Fruit fly (Drosophila melanogaster) whole organism, embryonic: ENCODE measurements around the gene Ada1-1.

Source experiments
- B-H1 ChIP-seq: fragments of 200-800 bp; sonication (Bioruptor generic); IDR thresholded peaks from 3 replicates; pipeline ENCODE4 v1.3.6; 2022; ENCODE audit warnings: missing biosample characterization, missing genetic modification characterization
- Bdp1 ChIP-seq: fragments of 200-800 bp; sonication (Bioruptor generic); optimal IDR thresholded peaks from 3 replicates; lab custom pipeline; 2016; ENCODE audit warnings: missing biosample characterization, missing genetic modification characterization
- Bteb2 ChIP-seq: fragments of 200-800 bp; sonication (Bioruptor generic); optimal IDR thresholded peaks from 2 replicates; lab custom pipeline; 2016; ENCODE audit warnings: missing biosample characterization, missing genetic modification characterization
- CG10147 ChIP-seq: fragments of 200-800 bp; sonication (Bioruptor generic); optimal IDR thresholded peaks from 2 replicates; lab custom pipeline; 2019; ENCODE audit warnings: missing biosample characterization, mild to moderate bottlenecking, missing genetic modification characterization, moderate library complexity
- CG10267 ChIP-seq: fragments of 200-800 bp; sonication (Bioruptor generic); optimal IDR thresholded peaks from 2 replicates; lab custom pipeline; 2018; ENCODE audit warnings: missing biosample characterization, mild to moderate bottlenecking, missing genetic modification characterization, moderate library complexity
- CG11093 ChIP-seq: fragments of 200-800 bp; sonication (Bioruptor generic); IDR thresholded peaks from 3 replicates; pipeline ENCODE4 v1.3.6; 2022; ENCODE audit warnings: missing biosample characterization, missing genetic modification characterization
- CG14441 ChIP-seq: fragments of 200-800 bp; sonication (Bioruptor generic); IDR thresholded peaks from 2 replicates; pipeline ENCODE4 v1.3.6; 2022; ENCODE audit warnings: missing biosample characterization, missing genetic modification characterization
- CG14710 ChIP-seq: fragments of 200-800 bp; sonication (Bioruptor generic); optimal IDR thresholded peaks from 3 replicates; lab custom pipeline; 2019; ENCODE audit warnings: missing biosample characterization, mild to moderate bottlenecking, missing genetic modification characterization, moderate library complexity
- CG17612 ChIP-seq: fragments of 200-800 bp; sonication (Bioruptor generic); IDR thresholded peaks from 2 replicates; pipeline ENCODE4 v1.3.6; 2022; ENCODE audit warnings: missing biosample characterization, missing genetic modification characterization
- CG2116 ChIP-seq: fragments of 200-800 bp; sonication (Bioruptor generic); optimal IDR thresholded peaks from 3 replicates; lab custom pipeline; 2018; ENCODE audit warnings: missing biosample characterization, mild to moderate bottlenecking, missing genetic modification characterization
- CG2129 ChIP-seq: fragments of 200-800 bp; sonication (Bioruptor generic); IDR thresholded peaks from 2 replicates; pipeline ENCODE4 v1.3.6; 2022; ENCODE audit warnings: missing biosample characterization, missing genetic modification characterization; ENCODE audit not compliant: partially characterized antibody
- CG2202 ChIP-seq: fragments of 200-800 bp; sonication (Bioruptor generic); optimal IDR thresholded peaks from 2 replicates; lab custom pipeline; 2018; ENCODE audit warnings: missing biosample characterization, mild to moderate bottlenecking, missing genetic modification characterization
- CG2875 ChIP-seq: fragments of 200-800 bp; sonication (Bioruptor generic); optimal IDR thresholded peaks from 2 replicates; lab custom pipeline; 2017; ENCODE audit warnings: missing biosample characterization, mild to moderate bottlenecking, missing genetic modification characterization, missing genetic modification reagents
- CG30020 ChIP-seq: fragments of 200-800 bp; optimal IDR thresholded peaks from 2 replicates; lab custom pipeline; 2019; ENCODE audit warnings: missing biosample characterization, mild to moderate bottlenecking, missing genetic modification characterization, moderate library complexity
- CG3065 ChIP-seq: fragments of 200-800 bp; sonication (Bioruptor generic); optimal IDR thresholded peaks from 2 replicates; lab custom pipeline; 2016; ENCODE audit warnings: missing biosample characterization, missing genetic modification characterization
- CG31224 ChIP-seq: fragments of 200-800 bp; sonication (Bioruptor generic); IDR thresholded peaks from 2 replicates; pipeline ENCODE4 v1.3.6; 2022; ENCODE audit warnings: missing biosample characterization, missing genetic modification characterization
- CG34422 ChIP-seq: fragments of 200-800 bp; sonication (Bioruptor generic); IDR thresholded peaks from 3 replicates; pipeline ENCODE4 v1.3.6; 2022; ENCODE audit warnings: missing biosample characterization, missing genetic modification characterization
- CG3838 ChIP-seq: fragments of 200-800 bp; sonication (Bioruptor generic); optimal IDR thresholded peaks from 3 replicates; lab custom pipeline; 2016; ENCODE audit warnings: missing biosample characterization, missing genetic modification characterization
- CG8388 ChIP-seq: fragments of 200-800 bp; sonication (Bioruptor generic); optimal IDR thresholded peaks from 2 replicates; lab custom pipeline; 2019; ENCODE audit warnings: missing biosample characterization, mild to moderate bottlenecking, missing genetic modification characterization, moderate library complexity
- CkIIα-i1 ChIP-seq: fragments of 200-800 bp; sonication (Bioruptor generic); IDR thresholded peaks from 2 replicates; pipeline ENCODE4 v1.3.6; 2022; ENCODE audit warnings: missing biosample characterization, missing genetic modification characterization
- ERR ChIP-seq: fragments of 200-800 bp; sonication (Bioruptor generic); optimal IDR thresholded peaks from 2 replicates; lab custom pipeline; 2016; ENCODE audit warnings: missing biosample characterization, missing genetic modification characterization
- Elba2 ChIP-seq: fragments of 200-800 bp; sonication (Bioruptor generic); optimal IDR thresholded peaks from 3 replicates; lab custom pipeline; 2016; ENCODE audit warnings: missing biosample characterization, missing genetic modification characterization
- Fer2 ChIP-seq: fragments of 200-800 bp; sonication (Bioruptor generic); optimal IDR thresholded peaks from 2 replicates; lab custom pipeline; 2018; ENCODE audit warnings: missing biosample characterization, mild to moderate bottlenecking, missing genetic modification characterization, moderate library complexity
- GATAe ChIP-seq: fragments of 200-800 bp; sonication (Bioruptor generic); conservative IDR thresholded peaks from 2 replicates; pipeline ENCODE4 v1.3.6; 2022; ENCODE audit warnings: missing biosample characterization, missing genetic modification characterization
- H15 ChIP-seq: fragments of 200-800 bp; sonication (Bioruptor generic); IDR thresholded peaks from 3 replicates; pipeline ENCODE4 v1.3.6; 2022; ENCODE audit warnings: missing biosample characterization, missing genetic modification characterization
- Hand ChIP-seq: fragments of 200-800 bp; sonication (Bioruptor generic); optimal IDR thresholded peaks from 2 replicates; lab custom pipeline; 2017; ENCODE audit warnings: mild to moderate bottlenecking, missing biosample characterization, missing genetic modification reagents, missing genetic modification characterization
- Hsf ChIP-seq: fragments of 200-800 bp; sonication (Bioruptor generic); optimal IDR thresholded peaks from 3 replicates; lab custom pipeline; 2016; ENCODE audit warnings: missing biosample characterization, missing genetic modification characterization
- Nf-YB ChIP-seq: fragments of 200-800 bp; sonication (Bioruptor generic); optimal IDR thresholded peaks from 3 replicates; lab custom pipeline; 2019; ENCODE audit warnings: missing biosample characterization, mild to moderate bottlenecking, missing genetic modification characterization, moderate library complexity
- Optix ChIP-seq: fragments of 200-800 bp; sonication (Bioruptor generic); IDR thresholded peaks from 3 replicates; pipeline ENCODE4 v1.3.6; 2022; ENCODE audit warnings: missing biosample characterization, missing genetic modification characterization
- Rx ChIP-seq: fragments of 200-800 bp; sonication (Bioruptor generic); IDR thresholded peaks from 2 replicates; pipeline ENCODE4 v1.3.6; 2022; ENCODE audit warnings: missing biosample characterization, missing genetic modification characterization
- Ssrp ChIP-seq: fragments of 200-800 bp; sonication (Bioruptor generic); optimal IDR thresholded peaks from 2 replicates; lab custom pipeline; 2018; ENCODE audit warnings: missing biosample characterization, mild to moderate bottlenecking, missing genetic modification characterization, moderate library complexity
- br ChIP-seq: fragments of >200 bp; optimal IDR thresholded peaks from 2 replicates; lab custom pipeline; 2017
- caup ChIP-seq: fragments of 200-800 bp; sonication (Bioruptor generic); optimal IDR thresholded peaks from 3 replicates; lab custom pipeline; 2017; ENCODE audit warnings: missing biosample characterization, mild to moderate bottlenecking, missing genetic modification characterization, moderate library complexity; ENCODE audit not compliant: severe bottlenecking
- chif ChIP-seq, 2 experiments: fragments of 200-800 bp; sonication (Bioruptor generic); optimal IDR thresholded peaks; 3 replicates each; lab custom pipeline; 2016; ENCODE audit warnings: missing biosample characterization in 2 of 2, missing genetic modification characterization in 2 of 2
- disco-r ChIP-seq: fragments of 200-800 bp; sonication (Bioruptor generic); optimal IDR thresholded peaks from 2 replicates; lab custom pipeline; 2016; ENCODE audit warnings: missing biosample characterization, missing genetic modification characterization
- en ChIP-seq: fragments of 200-800 bp; sonication (Bioruptor generic); optimal IDR thresholded peaks from 2 replicates; lab custom pipeline; 2016; ENCODE audit warnings: missing biosample characterization, missing genetic modification characterization
- exex ChIP-seq: fragments of 200-800 bp; sonication (Bioruptor generic); optimal IDR thresholded peaks from 4 replicates; lab custom pipeline; 2018; ENCODE audit warnings: missing biosample characterization, mild to moderate bottlenecking, missing genetic modification characterization, moderate library complexity
- eyg ChIP-seq: fragments of 200-800 bp; sonication (Bioruptor generic); optimal IDR thresholded peaks from 3 replicates; lab custom pipeline; 2016; ENCODE audit warnings: missing biosample characterization, missing genetic modification characterization
- fd3F ChIP-seq: fragments of 200-800 bp; sonication (Bioruptor generic); optimal IDR thresholded peaks from 2 replicates; lab custom pipeline; 2018; ENCODE audit warnings: missing biosample characterization, mild to moderate bottlenecking, missing genetic modification characterization, moderate library complexity
- ftz-f1 ChIP-seq: fragments of 200-800 bp; sonication (Bioruptor generic); optimal IDR thresholded peaks from 2 replicates; lab custom pipeline; 2016; ENCODE audit warnings: missing biosample characterization, missing genetic modification characterization
- gro ChIP-seq: fragments of 200-800 bp; sonication (Bioruptor generic); optimal IDR thresholded peaks from 2 replicates; lab custom pipeline; 2016; ENCODE audit warnings: missing biosample characterization, missing genetic modification characterization
- nerfin-2 ChIP-seq: fragments of 200-800 bp; sonication (Bioruptor generic); IDR thresholded peaks from 2 replicates; pipeline ENCODE4 v1.3.6; 2022; ENCODE audit warnings: missing biosample characterization, missing genetic modification characterization; ENCODE audit not compliant: partially characterized antibody
- pb ChIP-seq: fragments of 200-800 bp; sonication (Bioruptor generic); optimal IDR thresholded peaks from 3 replicates; lab custom pipeline; 2016; ENCODE audit warnings: missing biosample characterization, missing genetic modification characterization
- psq ChIP-seq: fragments of 200-800 bp; sonication (Bioruptor generic); optimal IDR thresholded peaks from 2 replicates; lab custom pipeline; 2017; ENCODE audit warnings: missing biosample characterization, missing genetic modification characterization
- sima ChIP-seq: fragments of 200-800 bp; sonication (Bioruptor generic); optimal IDR thresholded peaks from 2 replicates; lab custom pipeline; 2016; ENCODE audit warnings: missing biosample characterization, missing genetic modification characterization
- sisA ChIP-seq: fragments of 200-800 bp; sonication (Bioruptor generic); IDR thresholded peaks from 2 replicates; pipeline ENCODE4 v1.3.6; 2022; ENCODE audit warnings: missing biosample characterization, missing genetic modification characterization
- slbo ChIP-seq: fragments of 200-800 bp; sonication (Bioruptor generic); IDR thresholded peaks from 2 replicates; pipeline ENCODE4 v1.3.6; 2022; ENCODE audit warnings: missing biosample characterization, missing genetic modification characterization
- sna ChIP-seq: fragments of 200-800 bp; sonication (Bioruptor generic); IDR thresholded peaks from 2 replicates; pipeline ENCODE4 v1.3.6; 2022; ENCODE audit warnings: missing biosample characterization, missing genetic modification characterization; ENCODE audit not compliant: partially characterized antibody
- stc ChIP-seq: fragments of 200-800 bp; sonication (Bioruptor generic); IDR thresholded peaks from 2 replicates; pipeline ENCODE4 v1.3.6; 2022; ENCODE audit warnings: missing biosample characterization, missing genetic modification characterization
- tx ChIP-seq: fragments of 200-800 bp; sonication (Bioruptor generic); optimal IDR thresholded peaks from 2 replicates; lab custom pipeline; 2016; ENCODE audit warnings: missing biosample characterization, missing genetic modification characterization
- zen2 ChIP-seq: fragments of 200-800 bp; sonication (Bioruptor generic); IDR thresholded peaks from 3 replicates; pipeline ENCODE4 v1.3.6; 2022; ENCODE audit warnings: missing biosample characterization, missing genetic modification characterization; ENCODE audit not compliant: partially characterized antibody
- zfh2 ChIP-seq: fragments of 200-800 bp; sonication (Bioruptor generic); optimal IDR thresholded peaks from 2 replicates; lab custom pipeline; 2016; ENCODE audit warnings: missing biosample characterization, missing genetic modification characterization

Ada1-1 gene

dm6 chr2L:11949917-11950316 is 46.7 kb upstream of the Ada1-1 start (continued):
- TF ChIP-seq CG14710 (tag; lab: Kevin White, UChicago) (peak; percentile 17), GATAe (GFP tag; lab: Robert Waterston, UW) (no peak), Hsf (peak; percentile 41), exex (tag; lab: Kevin White, UChicago) (no peak), CG14441 (GFP tag; lab: Robert Waterston, UW) (no peak), en (GFP tag; lab: Kevin White, UChicago) (no peak), CG8388 (GFP tag; lab: Kevin White, UChicago) (peak; percentile 39), psq (GFP tag; lab: Kevin White, UChicago) (no peak), disco-r (GFP tag; lab: Kevin White, UChicago) (no peak), Elba2 (GFP tag; lab: Kevin White, UChicago) (peak; percentile 37), eyg (no peak), zen2 (GFP tag; lab: Robert Waterston, UW) (no peak), B-H1 (no peak), tx (GFP tag; lab: Kevin White, UChicago) (peak; percentile 1), slbo (GFP tag; lab: Robert Waterston, UW) (peak; percentile 45), CG3065 (GFP tag; lab: Kevin White, UChicago) (no peak), stc (peak; percentile 34; the same call in 1 of the 2 replicates), caup (no peak), sna (GFP tag; lab: Robert Waterston, UW) (no peak), Hand (GFP tag; lab: Kevin White, UChicago) (no peak), gro (no peak), ERR (GFP tag; lab: Kevin White, UChicago) (no peak), CkIIα-i1 (GFP tag; lab: Robert Waterston, UW) (no peak), Nf-YB (GFP tag; lab: Kevin White, UChicago) (no peak), pb (no peak), fd3F (GFP tag; lab: Kevin White, UChicago) (no peak), Bteb2 (no peak), zfh2 (GFP tag; lab: Kevin White, UChicago) (no peak), CG34422 (GFP tag; lab: Robert Waterston, UW) (no peak), CG2202 (tag; lab: Kevin White, UChicago) (no peak), CG31224 (peak; percentile 38; the same call in 1 of the 2 replicates), Fer2 (tag; lab: Kevin White, UChicago) (no peak), CG2875 (GFP tag; lab: Kevin White, UChicago) (peak; percentile 15), Ssrp (tag; lab: Kevin White, UChicago) (peak; percentile 55), CG10147 (no peak), Rx (0 out of 2 replicates have a peak, but pooled peaks have one; percentile 4), CG30020 (tag; lab: Kevin White, UChicago) (no peak), CG10267 (tag; lab: Kevin White, UChicago) (peak; percentile 15), H15 (0 out of 3 replicates have a peak, but pooled peaks have one; percentile 14), CG17612 (GFP tag; lab: Robert Waterston, UW) (no peak), sisA (GFP tag; lab: Robert Waterston, UW) (peak; percentile 56), ftz-f1 (no peak), Optix (GFP tag; lab: Robert Waterston, UW) (peak; percentile 41; the same call in 1 of the 3 replicates), CG2116 (GFP tag; lab: Kevin White, UChicago) (no peak), CG2129 (GFP tag; lab: Robert Waterston, UW) (no peak), chif (GFP tag; optimal IDR thresholded peaks at IDR 0.05; lab: Kevin White, UChicago) (peak; percentile 57 to 72), br (lab: Kevin White, UChicago) (no peak), Bdp1 (GFP tag; lab: Kevin White, UChicago) (no peak), CG11093 (GFP tag; lab: Robert Waterston, UW) (no peak), CG3838 (no peak), sima (GFP tag; lab: Kevin White, UChicago) (no peak), nerfin-2 (GFP tag; lab: Robert Waterston, UW) (no peak)
